Fruit fly (Drosophila melanogaster) whole organism, embryonic: ENCODE measurements around the gene Tsp29Fa.

Experiments used
- Adf1 ChIP-seq: fragments of 200-800 bp; sonication (Bioruptor generic); IDR thresholded peaks from 2 replicates; pipeline ENCODE4 v1.3.6; 2022; ENCODE audit warnings: missing biosample characterization, missing genetic modification characterization
- Bgb ChIP-seq: fragments of 200-800 bp; sonication (Bioruptor generic); IDR thresholded peaks from 2 replicates; pipeline ENCODE4 v1.3.6; 2022; ENCODE audit warnings: missing biosample characterization, missing genetic modification characterization; ENCODE audit not compliant: partially characterized antibody
- CG10431 ChIP-seq: fragments of 200-800 bp; sonication (Bioruptor generic); optimal IDR thresholded peaks from 3 replicates; lab custom pipeline; 2018; ENCODE audit warnings: missing biosample characterization, mild to moderate bottlenecking, missing genetic modification characterization
- CG11696 ChIP-seq: fragments of 200-800 bp; sonication (Bioruptor generic); IDR thresholded peaks from 2 replicates; pipeline ENCODE4 v1.3.6; 2022; ENCODE audit warnings: missing biosample characterization, missing genetic modification characterization
- CG12236 ChIP-seq: fragments of 200-800 bp; sonication (Bioruptor generic); optimal IDR thresholded peaks from 2 replicates; lab custom pipeline; 2016; ENCODE audit warnings: missing biosample characterization, missing genetic modification characterization
- CG1233 ChIP-seq: fragments of 200-800 bp; sonication (Bioruptor generic); optimal IDR thresholded peaks from 4 replicates; lab custom pipeline; 2018; ENCODE audit warnings: missing biosample characterization, mild to moderate bottlenecking, missing genetic modification characterization
- CG1529 ChIP-seq: fragments of 200-800 bp; sonication (Bioruptor generic); optimal IDR thresholded peaks from 3 replicates; lab custom pipeline; 2018; ENCODE audit warnings: missing biosample characterization, missing genetic modification characterization
- CG15696 ChIP-seq: fragments of 200-800 bp; sonication (Bioruptor generic); optimal IDR thresholded peaks from 2 replicates; lab custom pipeline; 2019; ENCODE audit warnings: missing biosample characterization, mild to moderate bottlenecking, missing genetic modification characterization, moderate library complexity
- CG1602 ChIP-seq: fragments of 200-800 bp; sonication (Bioruptor generic); optimal IDR thresholded peaks from 3 replicates; lab custom pipeline; 2016; ENCODE audit warnings: missing biosample characterization, missing genetic modification characterization
- CG1832 ChIP-seq: fragments of 200-800 bp; sonication (Bioruptor generic); optimal IDR thresholded peaks from 2 replicates; lab custom pipeline; 2017; ENCODE audit warnings: missing biosample characterization, mild to moderate bottlenecking, missing genetic modification characterization, inconsistent platforms
- CG18476 ChIP-seq: fragments of 200-800 bp; sonication (Bioruptor generic); optimal IDR thresholded peaks from 2 replicates; lab custom pipeline; 2016; ENCODE audit warnings: missing biosample characterization, mild to moderate bottlenecking, missing genetic modification characterization
- CG18764 ChIP-seq: fragments of 200-800 bp; sonication (Bioruptor generic); optimal IDR thresholded peaks from 3 replicates; lab custom pipeline; 2016; ENCODE audit warnings: missing biosample characterization, missing genetic modification characterization
- CG2199 ChIP-seq: fragments of 200-800 bp; sonication (Bioruptor generic); IDR thresholded peaks from 3 replicates; pipeline ENCODE4 v1.3.6; 2022; ENCODE audit warnings: missing biosample characterization, missing genetic modification characterization
- CG2202 ChIP-seq: fragments of 200-800 bp; sonication (Bioruptor generic); optimal IDR thresholded peaks from 2 replicates; lab custom pipeline; 2018; ENCODE audit warnings: missing biosample characterization, mild to moderate bottlenecking, missing genetic modification characterization
- CG30020 ChIP-seq: fragments of 200-800 bp; optimal IDR thresholded peaks from 2 replicates; lab custom pipeline; 2019; ENCODE audit warnings: missing biosample characterization, mild to moderate bottlenecking, missing genetic modification characterization, moderate library complexity
- CG30403 ChIP-seq: fragments of 200-800 bp; sonication (Bioruptor generic); optimal IDR thresholded peaks from 3 replicates; lab custom pipeline; 2016; ENCODE audit warnings: missing biosample characterization, missing genetic modification characterization
- CG5953 ChIP-seq: fragments of 200-800 bp; sonication (Bioruptor generic); IDR thresholded peaks from 2 replicates; pipeline ENCODE4 v1.3.6; 2022; ENCODE audit warnings: missing biosample characterization, missing genetic modification characterization
- CG7372 ChIP-seq: fragments of 200-800 bp; sonication (Bioruptor generic); IDR thresholded peaks from 2 replicates; pipeline ENCODE4 v1.3.6; 2022; ENCODE audit warnings: missing biosample characterization, missing genetic modification characterization
- CG7963 ChIP-seq: fragments of 200-800 bp; sonication (Bioruptor generic); IDR thresholded peaks from 3 replicates; pipeline ENCODE4 v1.3.6; 2022; ENCODE audit warnings: missing biosample characterization, missing genetic modification characterization; ENCODE audit not compliant: partially characterized antibody
- Camta ChIP-seq: fragments of 200-800 bp; sonication (Bioruptor generic); optimal IDR thresholded peaks from 2 replicates; lab custom pipeline; 2016; ENCODE audit warnings: missing biosample characterization, missing genetic modification characterization
- CkIIα-i1 ChIP-seq: fragments of 200-800 bp; sonication (Bioruptor generic); IDR thresholded peaks from 2 replicates; pipeline ENCODE4 v1.3.6; 2022; ENCODE audit warnings: missing biosample characterization, missing genetic modification characterization
- Dip3 ChIP-seq: fragments of 200-800 bp; sonication (Bioruptor generic); optimal IDR thresholded peaks from 3 replicates; lab custom pipeline; 2016; ENCODE audit warnings: missing biosample characterization, missing genetic modification characterization
- Drgx ChIP-seq: fragments of 200-800 bp; sonication (Bioruptor generic); IDR thresholded peaks from 2 replicates; pipeline ENCODE4 v1.3.6; 2022; ENCODE audit warnings: missing biosample characterization, missing genetic modification characterization
- H15 ChIP-seq: fragments of 200-800 bp; sonication (Bioruptor generic); IDR thresholded peaks from 3 replicates; pipeline ENCODE4 v1.3.6; 2022; ENCODE audit warnings: missing biosample characterization, missing genetic modification characterization
- HLHmδ ChIP-seq: fragments of 200-800 bp; sonication (Bioruptor generic); optimal IDR thresholded peaks from 2 replicates; lab custom pipeline; 2018; ENCODE audit warnings: missing biosample characterization, mild to moderate bottlenecking, missing genetic modification characterization, moderate library complexity
- Ravus ChIP-seq: fragments of 200-800 bp; sonication (Bioruptor generic); IDR thresholded peaks from 2 replicates; pipeline ENCODE4 v1.3.6; 2022; ENCODE audit warnings: missing biosample characterization, missing genetic modification characterization
- Tbp ChIP-seq: fragments of >200 bp; optimal IDR thresholded peaks from 2 replicates; lab custom pipeline; 2018; ENCODE audit warnings: missing biosample characterization, missing genetic modification characterization
- Usf ChIP-seq: fragments of 200-800 bp; sonication (Bioruptor generic); optimal IDR thresholded peaks from 2 replicates; lab custom pipeline; 2017; ENCODE audit warnings: missing genotype, missing biosample characterization, missing genetic modification characterization
- al ChIP-seq: fragments of 200-800 bp; sonication (Bioruptor generic); IDR thresholded peaks from 2 replicates; pipeline ENCODE4 v1.3.6; 2022; ENCODE audit warnings: missing biosample characterization, missing genetic modification characterization
- bcd ChIP-seq: fragments of 200-800 bp; sonication (Bioruptor generic); optimal IDR thresholded peaks from 2 replicates; lab custom pipeline; 2017; ENCODE audit warnings: missing biosample characterization, mild to moderate bottlenecking, missing genetic modification characterization
- bigmax ChIP-seq: fragments of 200-800 bp; sonication (Bioruptor generic); optimal IDR thresholded peaks from 2 replicates; lab custom pipeline; 2018; ENCODE audit warnings: missing biosample characterization, mild to moderate bottlenecking, missing genetic modification characterization
- cato ChIP-seq: fragments of 200-800 bp; sonication (Bioruptor generic); optimal IDR thresholded peaks from 2 replicates; lab custom pipeline; 2016; ENCODE audit warnings: missing biosample characterization, missing genetic modification characterization, borderline replicate concordance
- chif ChIP-seq, 2 experiments: fragments of 200-800 bp; sonication (Bioruptor generic); optimal IDR thresholded peaks; 3 replicates each; lab custom pipeline; 2016; ENCODE audit warnings: missing biosample characterization in 2 of 2, missing genetic modification characterization in 2 of 2
- chn ChIP-seq: fragments of 200-800 bp; sonication (Bioruptor generic); optimal IDR thresholded peaks from 2 replicates; lab custom pipeline; 2016; ENCODE audit warnings: missing biosample characterization, missing genetic modification characterization
- corto ChIP-seq: fragments of 200-800 bp; sonication (Bioruptor generic); optimal IDR thresholded peaks from 2 replicates; lab custom pipeline; 2016; ENCODE audit warnings: missing biosample characterization, mild to moderate bottlenecking, missing genetic modification characterization, moderate library complexity
- dan ChIP-seq: fragments of 200-800 bp; sonication (Bioruptor generic); IDR thresholded peaks from 2 replicates; pipeline ENCODE4 v1.3.6; 2022; ENCODE audit warnings: missing biosample characterization, missing genetic modification characterization
- ems ChIP-seq: fragments of 200-800 bp; sonication (Bioruptor generic); optimal IDR thresholded peaks from 3 replicates; lab custom pipeline; 2016; ENCODE audit warnings: missing biosample characterization, missing genetic modification characterization
- ewg ChIP-seq: fragments of 200-800 bp; sonication (Bioruptor generic); optimal IDR thresholded peaks from 3 replicates; lab custom pipeline; 2017; ENCODE audit warnings: mild to moderate bottlenecking, missing biosample characterization, missing genetic modification reagents, missing genetic modification characterization
- fd3F ChIP-seq: fragments of 200-800 bp; sonication (Bioruptor generic); optimal IDR thresholded peaks from 2 replicates; lab custom pipeline; 2018; ENCODE audit warnings: missing biosample characterization, mild to moderate bottlenecking, missing genetic modification characterization, moderate library complexity
- gcm ChIP-seq: fragments of 200-800 bp; sonication (Bioruptor generic); optimal IDR thresholded peaks from 2 replicates; lab custom pipeline; 2019; ENCODE audit warnings: missing biosample characterization, mild to moderate bottlenecking, missing genetic modification characterization, moderate library complexity
- gsb-n ChIP-seq: fragments of 200-800 bp; sonication (Bioruptor generic); optimal IDR thresholded peaks from 3 replicates; lab custom pipeline; 2018; ENCODE audit warnings: missing biosample characterization, mild to moderate bottlenecking, missing genetic modification characterization
- hth ChIP-seq: fragments of >200 bp; optimal IDR thresholded peaks from 2 replicates; lab custom pipeline; 2017; ENCODE audit warnings: inconsistent platforms
- jigr1 ChIP-seq: fragments of 200-800 bp; sonication (Bioruptor generic); IDR thresholded peaks from 3 replicates; pipeline ENCODE4 v1.3.6; 2022; ENCODE audit warnings: missing biosample characterization, missing genetic modification characterization
- mirr ChIP-seq: fragments of 200-800 bp; sonication (Bioruptor generic); optimal IDR thresholded peaks from 3 replicates; lab custom pipeline; 2018; ENCODE audit warnings: missing biosample characterization, mild to moderate bottlenecking, missing genetic modification characterization
- onecut ChIP-seq: fragments of 200-800 bp; sonication (Bioruptor generic); IDR thresholded peaks from 2 replicates; pipeline ENCODE4 v1.3.6; 2022; ENCODE audit warnings: missing biosample characterization, missing genetic modification characterization
- phol ChIP-seq: fragments of 200-800 bp; sonication (Bioruptor generic); optimal IDR thresholded peaks from 3 replicates; lab custom pipeline; 2018; ENCODE audit warnings: missing biosample characterization, mild to moderate bottlenecking, missing genetic modification characterization, moderate library complexity
- run ChIP-seq: fragments of 200-800 bp; sonication (Bioruptor generic); optimal IDR thresholded peaks from 3 replicates; lab custom pipeline; 2018; ENCODE audit warnings: missing biosample characterization, mild to moderate bottlenecking, missing genetic modification characterization
- salm ChIP-seq: fragments of 200-800 bp; sonication (Bioruptor generic); optimal IDR thresholded peaks from 2 replicates; lab custom pipeline; 2018; ENCODE audit warnings: missing biosample characterization, mild to moderate bottlenecking, missing genetic modification characterization
- so ChIP-seq: fragments of 200-800 bp; sonication (Bioruptor generic); IDR thresholded peaks from 3 replicates; pipeline ENCODE4 v1.3.6; 2022; ENCODE audit warnings: missing biosample characterization, missing genetic modification characterization
- sug ChIP-seq: fragments of 200-800 bp; optimal IDR thresholded peaks from 2 replicates; lab custom pipeline; 2019; ENCODE audit warnings: missing biosample characterization, mild to moderate bottlenecking, missing genetic modification characterization, moderate library complexity
- tup ChIP-seq: fragments of 200-800 bp; sonication (Bioruptor generic); optimal IDR thresholded peaks from 2 replicates; lab custom pipeline; 2016; ENCODE audit warnings: missing biosample characterization, mild to moderate bottlenecking, missing genetic modification characterization, moderate library complexity
- yki ChIP-seq: fragments of >200 bp; optimal IDR thresholded peaks from 3 replicates; lab custom pipeline; 2018

Gene Tsp29Fa

DNA sequence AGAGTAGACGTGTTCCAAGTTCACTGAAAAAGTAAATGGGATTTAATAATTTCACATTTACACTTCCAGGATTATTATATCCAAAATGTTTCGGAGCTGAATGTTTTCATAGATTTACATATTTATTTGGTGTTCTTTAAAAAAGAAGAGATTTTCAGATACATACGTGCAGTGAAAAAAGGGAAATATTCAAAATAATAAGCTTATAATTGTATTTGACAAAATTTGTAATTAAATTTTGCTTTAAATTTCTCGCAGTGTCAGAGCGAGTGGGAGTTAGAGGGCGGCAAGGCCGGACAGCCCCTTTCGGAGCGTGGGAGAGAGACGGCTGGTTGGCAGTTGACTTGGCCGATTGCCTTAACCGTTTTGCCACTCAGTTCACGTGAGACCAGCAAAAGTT is 3.2 kb downstream of the Tsp29Fa start, which contains the start of gene Tsp29Fb (continued):
- TF ChIP-seq bigmax (GFP tag; lab: Kevin White, UChicago): no peak
- no peak for TF ChIP-seq yki (lab: Kevin White, UChicago)
- peak; percentile 47; the same call in 1 of the 2 replicates for TF ChIP-seq CG5953 (GFP tag; lab: Robert Waterston, UW)
- peak; percentile 31 for TF ChIP-seq onecut (GFP tag; lab: Robert Waterston, UW)
- peak; percentile 37 for TF ChIP-seq ewg (GFP tag; lab: Kevin White, UChicago)
- TF ChIP-seq Tbp (GFP tag; lab: Kevin White, UChicago): no peak
- peak; percentile 78 for TF ChIP-seq fd3F (GFP tag; lab: Kevin White, UChicago)
- TF ChIP-seq HLHmδ (GFP tag; lab: Kevin White, UChicago): no peak
- peak; percentile 52 for TF ChIP-seq run (tag; lab: Kevin White, UChicago)
- no peak for TF ChIP-seq CG11696
- TF ChIP-seq hth (lab: Kevin White, UChicago): no peak
- TF ChIP-seq Bgb (GFP tag; lab: Robert Waterston, UW): no peak
- peak; percentile 55 for TF ChIP-seq CG18476 (GFP tag; lab: Kevin White, UChicago)
- peak; percentile 82 for TF ChIP-seq sug (tag; lab: Kevin White, UChicago)
- peak; percentile 58 for TF ChIP-seq Usf (GFP tag; lab: Kevin White, UChicago)
- TF ChIP-seq CG18764 (GFP tag; lab: Kevin White, UChicago): peak; percentile 38
- TF ChIP-seq Camta: no peak
- TF ChIP-seq so (GFP tag; lab: Robert Waterston, UW): peak; percentile 76; the same call in 1 of the 3 replicates
- peak; percentile 46 to 47 for TF ChIP-seq chif (GFP tag; optimal IDR thresholded peaks at IDR 0.05; lab: Kevin White, UChicago)
- no peak for TF ChIP-seq CG12236 (GFP tag; lab: Kevin White, UChicago)
- peak; percentile 5 for TF ChIP-seq corto (GFP tag; lab: Kevin White, UChicago)
- TF ChIP-seq CG1832: no peak
- TF ChIP-seq gcm: peak; percentile 43
- TF ChIP-seq CG7372 (GFP tag; lab: Robert Waterston, UW): peak; percentile 66; the same call in 1 of the 2 replicates
- peak; percentile 52 for TF ChIP-seq salm (tag; lab: Kevin White, UChicago)
- TF ChIP-seq CG2199 (GFP tag; lab: Robert Waterston, UW): no peak
- peak; percentile 47; the same call in 1 of the 3 replicates for TF ChIP-seq H15 (GFP tag; lab: Robert Waterston, UW)
- peak; percentile 39 for TF ChIP-seq CG1529 (GFP tag; lab: Kevin White, UChicago)
- peak; percentile 49 for TF ChIP-seq gsb-n (tag; lab: Kevin White, UChicago)
- TF ChIP-seq chn (GFP tag; lab: Kevin White, UChicago): peak; percentile 20
- TF ChIP-seq Ravus: no peak
- no peak for TF ChIP-seq CG10431
- TF ChIP-seq Adf1: peak; percentile 50; the same call in 1 of the 2 replicates
- no peak for TF ChIP-seq Drgx (GFP tag; lab: Robert Waterston, UW)
- TF ChIP-seq cato (GFP tag; lab: Kevin White, UChicago): peak; percentile 1
- no peak for TF ChIP-seq CG30020 (tag; lab: Kevin White, UChicago)
- TF ChIP-seq ems (GFP tag; lab: Kevin White, UChicago): peak; percentile 48
- peak; percentile 69 for TF ChIP-seq phol (tag; lab: Kevin White, UChicago)
- peak; percentile 20 for TF ChIP-seq CG15696 (tag; lab: Kevin White, UChicago)
- TF ChIP-seq mirr (GFP tag; lab: Kevin White, UChicago): no peak
- no peak for TF ChIP-seq CG2202 (tag; lab: Kevin White, UChicago)
- TF ChIP-seq Dip3: peak; percentile 65
- 0 out of 3 replicates have a peak, but pooled peaks have one; percentile 11 for TF ChIP-seq jigr1 (GFP tag; lab: Robert Waterston, UW)
- TF ChIP-seq bcd (GFP tag; lab: Kevin White, UChicago): peak; percentile 75
- TF ChIP-seq CG1602 (GFP tag; lab: Kevin White, UChicago): peak; percentile 49
- TF ChIP-seq tup (GFP tag; lab: Kevin White, UChicago): no peak
- no peak for TF ChIP-seq dan (GFP tag; lab: Robert Waterston, UW)
- peak; percentile 87 for TF ChIP-seq CG30403 (GFP tag; lab: Kevin White, UChicago)
- no peak for TF ChIP-seq CG7963
- TF ChIP-seq CkIIα-i1 (GFP tag; lab: Robert Waterston, UW): no peak
- TF ChIP-seq CG1233 (GFP tag; lab: Kevin White, UChicago): peak; percentile 66
- peak; percentile 63 for TF ChIP-seq al
